Worm (Caenorhabditis elegans): ENCODE measurements around the gene pat-6.
A peak's percentile ranks its signal among the peaks of the same experiment; 100 is the strongest.

ce11 chrIV:247494-247893 lies 16.5 kb downstream of the pat-6 start:
- TF ChIP-seq elt-3 (tag; optimal IDR thresholded peaks at IDR 0.05) (no peak), ceh-82 (tag; optimal IDR thresholded peaks at IDR 0.05) (no peak), nhr-77 (tag; optimal IDR thresholded peaks at IDR 0.05) (no peak), blmp-1 (tag; optimal IDR thresholded peaks at IDR 0.05; ENCODE audit: insufficient read depth) (peak; percentile 73)
